Worm (Caenorhabditis elegans) whole organism, mixed stage, embryonic: Measurements from ENCODE around the gene amt-3.

Experiments
- M03D4.4 ChIP-seq: sonication (generic microtip); optimal IDR thresholded peaks from 2 replicates; lab custom pipeline; 2017; ENCODE audit warnings: mild to moderate bottlenecking, missing genetic modification characterization, missing compliant biosample characterization
- blmp-1 ChIP-seq: fragments of 150-350 bp; optimal IDR thresholded peaks from 2 replicates; lab custom pipeline; 2014; ENCODE audit warnings: missing biosample characterization, missing genetic modification characterization
- ceh-83 ChIP-seq: fragments of 200-800 bp; sonication (Bioruptor generic); optimal IDR thresholded peaks from 2 replicates; lab custom pipeline; 2018; ENCODE audit warnings: mild to moderate bottlenecking, missing genetic modification characterization, missing compliant biosample characterization
- elt-3 ChIP-seq: fragments of 150-350 bp; optimal IDR thresholded peaks from 2 replicates; lab custom pipeline; 2014; ENCODE audit warnings: missing biosample characterization, missing genetic modification characterization
- lsy-2 ChIP-seq: fragments of 150-350 bp; optimal IDR thresholded peaks from 2 replicates; lab custom pipeline; 2014; ENCODE audit warnings: missing biosample characterization, missing genetic modification characterization
- mep-1 ChIP-seq: fragments of 150-350 bp; optimal IDR thresholded peaks from 2 replicates; lab custom pipeline; 2017; ENCODE audit warnings: missing biosample characterization, missing genetic modification reagents, missing genetic modification characterization, inconsistent platforms
- nhr-12 ChIP-seq: fragments of 150-350 bp; optimal IDR thresholded peaks from 2 replicates; lab custom pipeline; 2014; ENCODE audit warnings: missing biosample characterization, missing genetic modification characterization
- nhr-237 ChIP-seq: fragments of 150-350 bp; optimal IDR thresholded peaks from 2 replicates; lab custom pipeline; 2014; ENCODE audit warnings: missing biosample characterization, missing genetic modification characterization
- nhr-76 ChIP-seq: sonication (generic microtip); optimal IDR thresholded peaks from 2 replicates; lab custom pipeline; 2017; ENCODE audit warnings: missing biosample characterization, missing genetic modification characterization
- snpc-4 ChIP-seq: fragments of 150-350 bp; optimal IDR thresholded peaks from 2 replicates; lab custom pipeline; 2014; ENCODE audit warnings: missing biosample characterization, missing genetic modification characterization
- unc-62 ChIP-seq: fragments of 150-350 bp; optimal IDR thresholded peaks from 2 replicates; lab custom pipeline; 2014; ENCODE audit warnings: missing biosample characterization, missing genetic modification reagents, missing genetic modification characterization
- ztf-11 ChIP-seq: fragments of 150-350 bp; optimal IDR thresholded peaks from 2 replicates; lab custom pipeline; 2014; ENCODE audit warnings: missing biosample characterization, missing genetic modification characterization

- TF ChIP-seq nhr-76 (tag; lab: Kevin White, UChicago) (no peak), unc-62 (GFP tag; lab: Kevin White, UChicago) (no peak), elt-3 (tag; lab: Kevin White, UChicago) (no peak), lsy-2 (tag; lab: Kevin White, UChicago) (no peak), nhr-237 (no peak), nhr-12 (tag; lab: Kevin White, UChicago) (no peak), snpc-4 (tag; lab: Kevin White, UChicago) (no peak), mep-1 (tag; lab: Kevin White, UChicago) (no peak), ceh-83 (GFP tag; lab: Kevin White, UChicago) (no peak), ztf-11 (tag; lab: Kevin White, UChicago) (no peak), blmp-1 (tag; lab: Kevin White, UChicago) (no peak), M03D4.4 (tag; lab: Kevin White, UChicago) (no peak)
Measured at ce11 chrII:8415462-8416037, 46.6 kb upstream of the amt-3 start.
